Fruit fly (Drosophila melanogaster) ovary, adult (tissue): ENCODE data around the gene CG13876.

Experiments used
- CG17801 ChIP-seq: fragments of 200-800 bp; optimal IDR thresholded peaks from 2 replicates; lab custom pipeline; 2019; ENCODE audit warnings: missing biosample characterization, mild to moderate bottlenecking, missing genetic modification characterization, moderate library complexity; ENCODE audit not compliant: partially characterized antibody

CG13876 gene

DNA sequence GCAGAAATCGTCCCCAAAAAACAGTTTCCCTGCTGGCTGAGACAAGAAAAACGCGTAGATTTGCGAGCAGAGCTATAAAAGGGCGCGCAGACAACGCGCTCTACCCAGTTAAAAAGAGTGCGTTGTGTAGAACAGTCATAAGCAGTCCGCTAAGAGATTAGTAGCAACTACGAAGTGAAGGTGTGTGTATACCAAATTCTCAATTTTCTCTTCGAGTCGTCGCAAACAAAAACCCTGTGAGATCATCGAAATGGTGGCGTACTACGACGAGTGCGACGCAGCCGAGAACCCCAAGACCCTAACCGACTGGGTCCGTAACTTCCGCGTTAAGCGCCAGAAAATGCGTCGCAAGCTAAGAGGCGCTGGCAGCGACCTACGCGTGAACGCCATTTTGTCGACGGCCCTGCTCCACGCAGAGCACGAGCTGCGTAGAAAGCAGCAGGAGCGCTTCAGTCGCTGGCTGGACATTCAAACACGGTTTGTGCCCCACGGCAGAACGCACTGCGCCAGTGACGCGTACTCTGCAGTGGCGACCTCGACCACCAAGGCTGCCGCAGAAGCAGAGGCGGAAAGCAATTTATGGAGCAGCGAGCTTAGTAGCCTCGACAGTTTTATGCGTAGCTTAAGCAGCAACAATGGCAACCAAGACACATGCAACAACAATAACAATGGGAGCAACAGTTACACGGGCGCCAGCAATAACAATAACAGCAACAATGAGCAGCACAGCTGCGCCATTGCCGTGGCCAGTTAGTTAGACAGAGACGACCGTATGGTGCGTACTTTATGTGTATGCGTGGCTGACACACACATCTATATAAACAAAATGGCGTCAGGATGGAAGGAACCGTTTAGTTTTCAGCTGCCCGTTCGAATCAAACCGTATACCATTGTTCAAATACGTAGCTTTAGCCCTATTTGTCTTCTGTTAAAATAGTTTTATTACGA lies 18.3 kb downstream of the CG13876 start:
- no peak for TF ChIP-seq CG17801 (GFP tag; lab: Kevin White, UChicago)

DNA sequence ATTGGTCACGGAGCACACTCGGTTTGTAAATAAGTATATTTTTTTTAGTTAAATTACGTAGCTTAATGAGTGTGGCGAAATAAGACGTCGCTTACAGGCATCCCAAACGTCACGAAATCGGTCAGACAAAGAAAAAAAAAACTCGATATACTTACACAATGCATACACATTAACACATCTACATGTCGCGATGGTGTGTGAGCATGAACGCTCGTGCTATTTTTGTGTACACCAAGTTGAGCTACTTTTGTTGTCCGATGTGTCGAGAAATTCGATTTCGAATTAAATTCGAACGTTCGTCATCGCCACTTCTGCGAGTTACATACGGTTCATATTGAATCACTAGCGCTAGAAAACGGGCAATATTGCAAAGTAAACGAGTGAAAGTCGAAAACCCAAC lies 19.2 kb downstream of the CG13876 start:
- no peak for TF ChIP-seq CG17801 (GFP tag; lab: Kevin White, UChicago)

DNA sequence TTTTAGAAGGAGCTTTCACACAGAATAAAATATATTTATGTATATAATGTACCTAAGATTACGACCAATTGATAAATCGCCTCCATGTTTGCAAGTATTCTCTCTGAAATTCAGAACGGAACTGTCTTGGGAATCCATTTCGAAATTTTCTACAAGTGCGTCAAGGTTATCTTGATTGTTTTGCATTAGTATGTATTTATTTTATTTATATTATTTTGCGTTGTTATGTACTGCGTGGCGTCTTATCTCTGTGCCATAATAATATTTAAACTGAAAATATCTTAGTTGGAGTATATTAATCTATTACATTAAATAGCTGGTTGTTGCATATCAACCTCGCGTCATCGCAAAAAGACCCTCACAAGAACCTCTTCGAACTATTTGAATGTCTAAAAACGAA lies 25.6 kb downstream of the CG13876 start, which contains the start of gene CG42846:
CG42846 (minus strand) TSS at position 101 of the 400 bp plus-strand sequence.
- no peak for TF ChIP-seq CG17801 (GFP tag; lab: Kevin White, UChicago)

- no peak for TF ChIP-seq CG17801 (GFP tag; lab: Kevin White, UChicago)
Observed at dm6 chr3L:232267-232666, 26.3 kb downstream of the CG13876 start, which contains the start of gene CG34454. TSS of gene CG34454 (minus strand) at chr3L:232350.

DNA sequence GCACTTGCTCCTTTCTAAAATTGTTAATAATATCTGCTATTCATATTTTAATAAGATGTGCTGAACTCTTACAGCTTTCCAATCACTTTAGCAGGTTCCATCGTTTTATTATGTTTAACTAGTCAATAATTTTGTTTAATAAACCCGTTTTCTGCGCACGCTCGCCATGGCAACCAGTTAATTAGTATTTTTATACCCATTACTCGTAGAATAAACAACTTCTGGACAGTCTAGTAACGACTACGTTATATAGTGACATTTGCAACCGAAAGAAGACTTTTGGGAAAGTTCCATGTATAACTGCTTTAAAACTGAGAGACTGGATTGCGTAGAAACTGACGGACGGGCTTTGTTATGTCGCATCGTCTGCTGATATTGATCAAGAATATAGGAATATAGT lies 27.3 kb downstream of the CG13876 start, which contains the start of gene CG34453:
CG34453 (minus strand) TSS at position 101 of the 400 bp plus-strand sequence.
- TF ChIP-seq CG17801 (GFP tag; lab: Kevin White, UChicago), result no peak

DNA sequence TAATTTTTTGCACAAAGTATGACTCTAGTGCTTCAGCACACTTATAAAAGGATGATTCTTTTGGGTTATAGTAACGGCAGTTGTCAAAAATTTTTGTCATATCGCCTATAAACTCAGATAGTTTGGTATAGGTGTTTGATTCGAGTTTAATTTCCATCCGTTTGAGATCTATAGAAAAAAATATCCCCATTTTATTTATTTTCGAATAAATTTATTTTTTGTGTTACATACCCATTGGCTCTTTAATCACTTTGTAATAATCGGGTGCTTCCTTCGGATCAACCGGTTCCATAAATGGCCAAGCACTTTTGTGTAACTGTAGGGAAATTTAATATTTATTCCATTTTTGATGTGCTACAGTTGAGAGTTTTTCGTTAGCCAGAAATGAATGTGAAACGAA lies 28.4 kb downstream of the CG13876 start:
- no peak for TF ChIP-seq CG17801 (GFP tag; lab: Kevin White, UChicago)

- TF ChIP-seq CG17801 (GFP tag; lab: Kevin White, UChicago), result peak; percentile 37
Observed at dm6 chr3L:246644-247199, 40.8 kb downstream of the CG13876 start.

dm6 chr3L:247482-248225 lies 41.7 kb downstream of the CG13876 start, which contains the start of gene mthl14:
TSS of gene mthl14 (plus strand) at chr3L:247491.
- TF ChIP-seq CG17801 (GFP tag; lab: Kevin White, UChicago), result no peak

DNA sequence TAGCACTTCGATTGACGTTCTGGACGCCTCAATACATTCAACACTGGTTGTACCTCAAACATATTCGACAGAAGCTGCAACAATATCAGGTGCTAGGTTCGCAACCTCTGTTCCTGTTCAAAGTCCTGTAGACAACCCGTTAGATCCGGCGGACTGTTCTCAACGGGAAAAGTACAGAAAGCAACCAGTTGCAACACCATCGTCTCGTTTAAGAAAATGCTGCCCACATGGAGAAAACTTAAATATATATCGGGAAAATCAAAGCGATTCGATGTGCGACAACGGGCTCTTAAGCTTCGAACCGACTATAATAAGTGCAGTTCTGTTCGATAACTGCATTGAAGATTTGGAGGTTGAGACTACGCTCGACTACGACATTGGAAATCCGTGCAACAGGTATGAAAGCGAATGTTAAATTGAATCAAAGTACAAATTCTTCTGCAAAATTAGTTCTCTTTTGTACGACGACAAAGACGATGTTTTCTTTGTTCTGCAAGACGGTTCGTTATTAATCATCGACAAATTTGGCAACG lies 42.4 kb downstream of the CG13876 start:
- TF ChIP-seq CG17801 (GFP tag; lab: Kevin White, UChicago), result no peak
